Worm (Caenorhabditis elegans) whole organism, early embryonic: ENCODE data around the gene dgk-3.

Experiments
- ama-1 ChIP-seq: fragments of 150-350 bp; optimal IDR thresholded peaks from 2 replicates; lab custom pipeline; 2014
- ceh-13 ChIP-seq: fragments of 200-800 bp; sonication (Bioruptor generic); optimal IDR thresholded peaks from 2 replicates; lab custom pipeline; 2018; ENCODE audit warnings: mild to moderate bottlenecking, missing genetic modification characterization, missing compliant biosample characterization
- ets-7 ChIP-seq: sonication (generic microtip); optimal IDR thresholded peaks from 2 replicates; lab custom pipeline; 2016; ENCODE audit warnings: missing genotype, missing genetic modification characterization, missing compliant biosample characterization
- flt-1 ChIP-seq: fragments of 200-800 bp; sonication (Bioruptor generic); IDR thresholded peaks from 2 replicates; pipeline ENCODE4 v1.3.6; 2022; ENCODE audit warnings: missing genetic modification characterization, missing compliant biosample characterization
- hnd-1 ChIP-seq: sonication (generic microtip); optimal IDR thresholded peaks from 2 replicates; lab custom pipeline; 2016; ENCODE audit warnings: missing genetic modification characterization, missing compliant biosample characterization
- pes-1 ChIP-seq: fragments of 200-800 bp; sonication (Bioruptor generic); IDR thresholded peaks from 2 replicates; pipeline ENCODE4 v1.3.6; 2022; ENCODE audit warnings: missing genetic modification reagents, missing genetic modification characterization, missing compliant biosample characterization
- tbx-11 ChIP-seq: fragments of 200-800 bp; sonication (Bioruptor generic); IDR thresholded peaks from 2 replicates; pipeline ENCODE4 v1.3.6; 2022; ENCODE audit warnings: missing genetic modification characterization, missing compliant biosample characterization

ce11 chrIII:9115745-9116144, 47.1 kb upstream of the dgk-3 start:
- TF ChIP-seq tbx-11 (no peak), ceh-13 (GFP tag; lab: Kevin White, UChicago) (no peak), ama-1 (lab: Kevin White, UChicago) (no peak), ets-7 (tag; lab: Kevin White, UChicago) (no peak), hnd-1 (tag; lab: Kevin White, UChicago) (no peak), flt-1 (GFP tag; lab: Robert Waterston, UW) (no peak), pes-1 (no peak)
